Worm (Caenorhabditis elegans): ENCODE results near the gene ptr-18.

ptr-18 gene

DNA sequence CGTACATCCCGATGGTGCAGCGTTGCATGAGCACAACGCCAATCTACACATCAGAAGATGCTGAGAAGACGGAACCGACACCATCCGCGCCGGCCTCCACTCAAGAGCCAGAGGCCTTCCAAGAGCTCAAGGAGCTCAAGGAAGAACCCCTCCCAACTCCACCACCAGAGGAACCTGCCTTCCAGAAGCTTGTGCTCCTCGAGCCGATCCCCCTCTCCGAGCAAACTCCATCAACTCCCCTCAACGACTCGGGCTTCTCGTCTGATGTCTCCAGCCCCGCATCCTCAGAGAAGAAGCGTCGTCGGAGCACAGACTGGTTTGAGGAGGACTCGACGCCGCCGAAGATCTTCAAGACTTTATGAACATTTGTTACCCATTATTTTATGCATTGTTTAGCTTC, 26.8 kb downstream of the ptr-18 start:
- no peak for TF ChIP-seq fkh-10 (GFP tag; optimal IDR thresholded peaks at IDR 0.05)
- TF ChIP-seq mdl-1 (tag; optimal IDR thresholded peaks at IDR 0.05): no peak
- TF ChIP-seq daf-16 (GFP tag; optimal IDR thresholded peaks at IDR 0.05): no peak
- TF ChIP-seq daf-16 (tag; optimal IDR thresholded peaks at IDR 0.05): no peak
- peak; percentile 94 for TF ChIP-seq set-16 (GFP tag; IDR thresholded peaks at IDR 0.05)
- no peak for TF ChIP-seq ZK546.5 (tag; optimal IDR thresholded peaks at IDR 0.05)

DNA sequence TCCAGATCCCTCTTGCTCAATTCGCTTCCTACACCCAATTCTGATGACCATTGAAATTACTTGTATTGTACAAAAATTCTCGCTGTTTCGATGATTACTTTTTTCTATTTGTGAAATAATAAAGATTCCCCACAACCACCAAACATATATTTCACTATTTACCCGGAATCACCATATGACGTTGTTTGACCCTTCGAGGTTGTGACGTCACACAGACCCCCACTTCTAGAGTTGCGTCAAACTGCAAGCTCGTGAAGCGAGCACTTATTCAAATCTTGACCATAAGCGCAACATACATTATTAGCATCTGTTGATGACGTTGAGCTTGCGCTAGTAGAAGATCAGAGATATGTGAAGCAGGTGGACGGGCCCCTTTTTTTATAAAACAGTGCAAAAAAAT, 27.6 kb downstream of the ptr-18 start:
- TF ChIP-seq zag-1 (tag; optimal IDR thresholded peaks at IDR 0.05) (no peak), nhr-77 (tag; optimal IDR thresholded peaks at IDR 0.05) (no peak), lim-7 (GFP tag; IDR thresholded peaks at IDR 0.05) (no peak), nhr-6 (tag; optimal IDR thresholded peaks at IDR 0.05) (no peak), aly-2 (tag; optimal IDR thresholded peaks at IDR 0.05) (no peak), ctbp-1 (GFP tag; IDR thresholded peaks at IDR 0.05) (no peak), ceh-44 (GFP tag; IDR thresholded peaks at IDR 0.05) (no peak), arid-1 (GFP tag; conservative IDR thresholded peaks at IDR 0.05) (no peak), mxl-3 (GFP tag; optimal IDR thresholded peaks at IDR 0.05) (no peak), ztf-7 (tag; optimal IDR thresholded peaks at IDR 0.05) (no peak), ceh-62 (tag; optimal IDR thresholded peaks at IDR 0.05) (no peak), ZK546.5 (tag; optimal IDR thresholded peaks at IDR 0.05) (no peak), ZK337.2 (GFP tag; IDR thresholded peaks at IDR 0.05) (no peak), hlh-30 (tag; optimal IDR thresholded peaks at IDR 0.05; ENCODE audit: insufficient read depth) (no peak)

DNA sequence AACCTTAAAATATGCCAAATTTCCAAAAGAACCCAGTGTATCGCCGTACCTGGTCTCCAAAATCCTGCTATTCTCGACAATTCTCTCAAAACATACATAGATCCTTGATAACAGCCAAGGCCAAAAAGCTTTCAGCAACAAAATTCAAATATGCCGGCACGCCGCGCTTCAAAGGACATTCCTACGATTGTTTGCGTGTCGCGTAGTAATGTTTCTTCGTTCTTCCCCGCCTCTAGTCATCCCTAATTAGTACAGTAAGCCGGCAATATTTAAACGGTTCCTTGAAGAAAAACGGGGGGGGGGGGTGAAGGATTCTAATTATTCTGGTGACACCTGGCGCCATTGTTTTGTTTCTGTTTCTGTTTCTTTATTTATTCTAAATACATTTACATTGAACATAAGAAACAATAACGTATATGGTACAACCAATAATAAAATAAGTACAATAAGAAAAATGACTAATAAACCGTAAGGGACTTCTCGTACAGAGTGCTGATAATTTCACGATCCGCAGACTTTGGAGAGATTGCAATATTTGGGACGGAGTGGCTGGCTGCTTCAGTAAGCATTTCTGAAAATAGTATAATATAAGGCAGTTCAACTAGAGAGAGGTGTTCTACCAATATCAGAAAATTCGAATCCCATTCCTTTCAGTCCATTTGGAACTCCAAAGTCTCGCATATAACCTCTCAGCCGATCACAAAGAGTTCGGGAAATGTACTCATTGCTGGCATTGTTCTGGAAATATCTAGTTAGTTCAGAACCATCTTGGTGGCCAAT, 28.9 kb downstream of the ptr-18 start:
- TF ChIP-seq Y5F2A.4 (GFP tag; optimal IDR thresholded peaks at IDR 0.05) (peak; percentile 33), mdl-1 (tag; optimal IDR thresholded peaks at IDR 0.05) (no peak), rbr-2 (tag; optimal IDR thresholded peaks at IDR 0.05) (no peak), hmg-1.1 (GFP tag; IDR thresholded peaks at IDR 0.05) (peak; percentile 30; the same call in 1 of the 2 replicates), dmd-6 (GFP tag; IDR thresholded peaks at IDR 0.05) (peak; percentile 45), F10B5.3 (tag; optimal IDR thresholded peaks at IDR 0.05) (no peak), nhr-11 (tag; optimal IDR thresholded peaks at IDR 0.05) (no peak), nhr-42 (GFP tag; IDR thresholded peaks at IDR 0.05) (peak; percentile 24; the same call in 1 of the 2 replicates), zag-1 (tag; optimal IDR thresholded peaks at IDR 0.05) (no peak), hlh-11 (tag; optimal IDR thresholded peaks at IDR 0.05) (peak; percentile 53), lin-1 (GFP tag; IDR thresholded peaks at IDR 0.05) (0 out of 2 replicates have a peak, but pooled peaks have one; percentile 7), T26A8.4 (GFP tag; IDR thresholded peaks at IDR 0.05) (peak; percentile 72), madf-9 (GFP tag; conservative IDR thresholded peaks at IDR 0.05) (no peak), mdt-29 (GFP tag; IDR thresholded peaks at IDR 0.05) (peak; percentile 64), lin-38 (GFP tag; IDR thresholded peaks at IDR 0.05) (peak; percentile 71), snpc-1.2 (GFP tag; IDR thresholded peaks at IDR 0.05) (0 out of 2 replicates have a peak, but pooled peaks have one; percentile 24), dve-1 (tag; optimal IDR thresholded peaks at IDR 0.05; ENCODE audit: insufficient read depth) (peak; percentile 65), aha-1 (tag) (peak; percentile 73), lim-7 (GFP tag; IDR thresholded peaks at IDR 0.05) (peak; percentile 67), vab-7 (GFP tag; IDR thresholded peaks at IDR 0.05) (no peak), nhr-25 (tag; optimal IDR thresholded peaks at IDR 0.05; ENCODE audit: borderline replicate concordance, insufficient read depth) (no peak), mep-1 (tag; optimal IDR thresholded peaks at IDR 0.05) (peak; percentile 21), duxl-1 (tag; optimal IDR thresholded peaks at IDR 0.05; ENCODE audit: poor library complexity) (peak; percentile 63), php-3 (GFP tag; IDR thresholded peaks at IDR 0.05) (0 out of 2 replicates have a peak, but pooled peaks have one; percentile 47), nhr-111 (GFP tag; optimal IDR thresholded peaks at IDR 0.05) (peak; percentile 18), lin-13 (GFP tag; optimal IDR thresholded peaks at IDR 0.05) (peak; percentile 40), unc-62 (GFP tag; optimal IDR thresholded peaks at IDR 0.05 in 1 of 2) (peak in 1 of 2 experiments; percentile 62), unc-62 (tag; optimal IDR thresholded peaks at IDR 0.05) (no peak), zfp-3 (GFP tag; conservative IDR thresholded peaks at IDR 0.05) (peak; percentile 88), unc-130 (GFP tag; optimal IDR thresholded peaks at IDR 0.05) (no peak), snpc-4 (tag; optimal IDR thresholded peaks at IDR 0.05) (no peak)
